Fruit fly (Drosophila melanogaster): Measurements from ENCODE around the gene TwdlL.

The TwdlL gene

DNA sequence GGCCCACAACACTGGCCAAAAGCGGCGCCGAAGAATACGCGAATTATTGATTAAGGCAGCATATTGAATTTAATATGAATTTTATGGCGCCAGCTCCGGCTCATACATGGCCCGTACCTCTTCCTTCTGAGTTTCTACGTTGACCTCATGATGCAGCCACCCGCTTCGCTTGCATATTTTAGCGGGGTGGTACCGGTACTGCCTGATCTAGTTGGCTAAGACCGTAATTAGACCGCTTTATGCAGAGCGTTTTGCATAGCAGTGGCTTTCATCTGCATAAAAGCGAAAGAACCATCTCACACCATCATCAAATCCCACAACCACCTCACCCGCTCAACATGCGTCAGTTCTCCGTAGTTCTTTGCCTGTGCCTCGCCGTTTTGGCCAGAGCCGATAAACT, 4.2 kb upstream of the TwdlL start, which contains the start of gene TwdlJ:
Gene TwdlJ (plus strand): TSS at position 301 of the 400 bp plus-strand sequence.
- TF ChIP-seq fru (GFP tag; optimal IDR thresholded peaks at IDR 0.05) (no peak), Dif (GFP tag; optimal IDR thresholded peaks at IDR 0.05; ENCODE audit: partially characterized antibody) (no peak), Mio (GFP tag; optimal IDR thresholded peaks at IDR 0.05) (no peak), br (GFP tag; optimal IDR thresholded peaks at IDR 0.05) (no peak), foxo (GFP tag; optimal IDR thresholded peaks at IDR 0.05) (no peak), Myc (optimal IDR thresholded peaks at IDR 0.05) (no peak), brk (GFP tag; optimal IDR thresholded peaks at IDR 0.05) (no peak), Abd-B (GFP tag; optimal IDR thresholded peaks at IDR 0.05) (no peak), dsf (GFP tag; optimal IDR thresholded peaks at IDR 0.05; ENCODE audit: borderline replicate concordance) (no peak), woc (GFP tag; optimal IDR thresholded peaks at IDR 0.05) (no peak), Hnf4 (GFP tag; optimal IDR thresholded peaks at IDR 0.05) (no peak), Dfd (GFP tag; optimal IDR thresholded peaks at IDR 0.05) (no peak), Rel (GFP tag; optimal IDR thresholded peaks at IDR 0.05) (no peak), Rel (tag; optimal IDR thresholded peaks at IDR 0.05) (no peak), lola (GFP tag; optimal IDR thresholded peaks at IDR 0.05) (no peak), CG32264 (GFP tag; optimal IDR thresholded peaks at IDR 0.05) (no peak), dmrt93B (GFP tag; optimal IDR thresholded peaks at IDR 0.05) (no peak), HLH106 (tag; optimal IDR thresholded peaks at IDR 0.05) (no peak)

DNA sequence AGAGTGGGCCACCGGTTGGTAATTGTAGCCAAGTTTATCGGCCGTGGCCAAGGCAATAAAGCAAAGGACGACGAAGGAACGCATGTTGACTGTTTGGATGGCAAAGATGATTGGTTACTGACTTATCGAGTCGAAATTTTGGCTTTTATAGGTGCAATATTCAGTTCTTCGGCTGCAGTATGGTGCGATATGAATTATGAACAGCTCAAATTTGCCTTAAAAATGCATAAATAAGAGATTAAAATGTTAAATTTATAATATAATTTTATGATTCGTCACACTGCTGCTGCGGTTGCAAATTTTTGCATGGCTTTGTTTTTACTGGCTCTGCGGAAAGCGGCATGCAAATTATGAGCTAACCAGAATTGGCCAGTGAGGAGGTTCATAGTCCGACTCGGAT, 3.2 kb upstream of the TwdlL start, which contains the start of gene TwdlK:
Gene TwdlK (minus strand): TSS at position 101 of the 400 bp plus-strand sequence.
- TF ChIP-seq lola (GFP tag; optimal IDR thresholded peaks at IDR 0.05) = no peak
- no peak for TF ChIP-seq fru (GFP tag; optimal IDR thresholded peaks at IDR 0.05)
- TF ChIP-seq Hr83 (GFP tag; optimal IDR thresholded peaks at IDR 0.05; ENCODE audit: poor library complexity, severe bottlenecking) = no peak
- TF ChIP-seq ey (GFP tag; optimal IDR thresholded peaks at IDR 0.05) = no peak
- TF ChIP-seq OdsH (GFP tag; optimal IDR thresholded peaks at IDR 0.05) = no peak
- no peak for TF ChIP-seq CrebA (GFP tag; optimal IDR thresholded peaks at IDR 0.05; ENCODE audit: borderline replicate concordance)
- TF ChIP-seq Hnf4 (GFP tag; optimal IDR thresholded peaks at IDR 0.05) = no peak
- TF ChIP-seq Vsx2 (GFP tag; optimal IDR thresholded peaks at IDR 0.05; ENCODE audit: partially characterized antibody) = no peak
- no peak for TF ChIP-seq Rel (GFP tag; optimal IDR thresholded peaks at IDR 0.05)
- TF ChIP-seq Rel (tag; optimal IDR thresholded peaks at IDR 0.05) = no peak
- no peak for TF ChIP-seq jim (GFP tag; optimal IDR thresholded peaks at IDR 0.05)
- TF ChIP-seq br (GFP tag; optimal IDR thresholded peaks at IDR 0.05) = no peak
- TF ChIP-seq psq (GFP tag; optimal IDR thresholded peaks at IDR 0.05) = no peak

DNA sequence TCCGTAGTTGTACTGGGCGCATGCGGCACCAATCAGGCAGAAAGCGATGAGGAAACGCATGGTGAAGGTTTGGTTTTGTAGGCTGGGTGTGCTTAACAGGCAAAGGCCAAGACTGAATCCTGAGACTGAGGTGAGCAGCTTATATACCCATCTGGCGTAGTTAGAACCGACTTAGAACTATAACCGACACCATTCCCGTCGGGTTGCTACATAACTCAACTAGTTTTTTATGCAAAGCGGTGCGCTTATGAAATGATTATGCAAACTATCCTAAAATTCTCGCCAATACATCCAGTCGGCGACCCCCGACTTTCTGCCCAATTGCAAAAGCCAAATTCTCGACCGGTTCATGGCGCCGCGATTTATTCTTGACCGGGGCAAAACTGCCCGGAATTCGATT, 1.2 kb upstream of the TwdlL start, which contains the start of gene TwdlO:
Gene TwdlO (minus strand): TSS at position 101 of the 400 bp plus-strand sequence.
- TF ChIP-seq OdsH (GFP tag; optimal IDR thresholded peaks at IDR 0.05) (no peak), foxo (GFP tag; optimal IDR thresholded peaks at IDR 0.05) (no peak), CrebA (GFP tag; optimal IDR thresholded peaks at IDR 0.05; ENCODE audit: borderline replicate concordance) (no peak)

- TF ChIP-seq pan (optimal IDR thresholded peaks at IDR 0.05) (no peak), HLH106 (tag; optimal IDR thresholded peaks at IDR 0.05) (no peak), dmrt93B (GFP tag; optimal IDR thresholded peaks at IDR 0.05) (no peak), CG9705 (GFP tag; optimal IDR thresholded peaks at IDR 0.05) (no peak), ey (GFP tag; optimal IDR thresholded peaks at IDR 0.05) (no peak), GATAd (GFP tag; optimal IDR thresholded peaks at IDR 0.05) (no peak), Dfd (GFP tag; optimal IDR thresholded peaks at IDR 0.05) (no peak), Hnf4 (GFP tag; optimal IDR thresholded peaks at IDR 0.05) (no peak), woc (GFP tag; optimal IDR thresholded peaks at IDR 0.05) (no peak), jim (GFP tag; optimal IDR thresholded peaks at IDR 0.05) (no peak), h (GFP tag; optimal IDR thresholded peaks at IDR 0.05) (no peak)
Measured at dm6 chr3R:26623493-26623956, 1.9 kb downstream of the TwdlL start, which contains the start of gene TwdlB. Gene TwdlB, minus strand, starts transcription at chr3R:26623543.

DNA sequence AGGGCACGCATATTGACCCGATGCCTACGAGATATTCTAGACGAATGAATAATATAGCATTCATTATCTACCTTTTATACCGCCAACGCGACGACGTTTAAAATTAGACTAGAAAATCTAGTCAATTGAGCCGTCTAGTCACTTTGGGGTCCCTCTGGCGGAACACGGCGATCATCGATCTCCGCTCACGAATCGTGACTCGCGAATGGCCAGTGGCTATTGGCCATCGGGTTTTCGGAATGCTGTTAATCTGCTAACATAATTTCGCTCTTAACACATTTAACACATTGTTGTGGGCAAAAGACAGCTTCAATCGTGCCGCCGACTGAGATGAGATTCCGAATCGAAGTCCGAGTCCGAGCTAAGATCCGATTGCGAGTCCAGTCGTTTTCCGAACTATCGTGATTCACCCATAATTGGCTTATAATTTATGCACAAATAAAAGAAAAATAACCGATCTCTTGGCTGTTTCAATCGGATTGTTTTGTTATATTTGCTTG, 4.1 kb downstream of the TwdlL start, which contains the start of gene TwdlP:
Gene TwdlP (minus strand): TSS at position 51 of the 500 bp plus-strand sequence.
- TF ChIP-seq Mio (GFP tag; optimal IDR thresholded peaks at IDR 0.05) (no peak), Vsx2 (GFP tag; optimal IDR thresholded peaks at IDR 0.05; ENCODE audit: partially characterized antibody) (no peak), psq (GFP tag; optimal IDR thresholded peaks at IDR 0.05) (no peak), Abd-B (GFP tag; optimal IDR thresholded peaks at IDR 0.05) (no peak), N (GFP tag; optimal IDR thresholded peaks at IDR 0.05) (no peak), woc (GFP tag; optimal IDR thresholded peaks at IDR 0.05) (no peak), sage (GFP tag; optimal IDR thresholded peaks at IDR 0.05) (no peak), GATAd (GFP tag; optimal IDR thresholded peaks at IDR 0.05) (no peak), OdsH (GFP tag; optimal IDR thresholded peaks at IDR 0.05) (no peak), ey (GFP tag; optimal IDR thresholded peaks at IDR 0.05) (no peak), dsf (GFP tag; optimal IDR thresholded peaks at IDR 0.05; ENCODE audit: borderline replicate concordance) (no peak)
